Fruit fly (Drosophila melanogaster): ENCODE measurements around the gene Sfp33A3.
A peak's percentile ranks its signal among the peaks of the same experiment; 100 is the strongest.

Gene Sfp33A3

DNA sequence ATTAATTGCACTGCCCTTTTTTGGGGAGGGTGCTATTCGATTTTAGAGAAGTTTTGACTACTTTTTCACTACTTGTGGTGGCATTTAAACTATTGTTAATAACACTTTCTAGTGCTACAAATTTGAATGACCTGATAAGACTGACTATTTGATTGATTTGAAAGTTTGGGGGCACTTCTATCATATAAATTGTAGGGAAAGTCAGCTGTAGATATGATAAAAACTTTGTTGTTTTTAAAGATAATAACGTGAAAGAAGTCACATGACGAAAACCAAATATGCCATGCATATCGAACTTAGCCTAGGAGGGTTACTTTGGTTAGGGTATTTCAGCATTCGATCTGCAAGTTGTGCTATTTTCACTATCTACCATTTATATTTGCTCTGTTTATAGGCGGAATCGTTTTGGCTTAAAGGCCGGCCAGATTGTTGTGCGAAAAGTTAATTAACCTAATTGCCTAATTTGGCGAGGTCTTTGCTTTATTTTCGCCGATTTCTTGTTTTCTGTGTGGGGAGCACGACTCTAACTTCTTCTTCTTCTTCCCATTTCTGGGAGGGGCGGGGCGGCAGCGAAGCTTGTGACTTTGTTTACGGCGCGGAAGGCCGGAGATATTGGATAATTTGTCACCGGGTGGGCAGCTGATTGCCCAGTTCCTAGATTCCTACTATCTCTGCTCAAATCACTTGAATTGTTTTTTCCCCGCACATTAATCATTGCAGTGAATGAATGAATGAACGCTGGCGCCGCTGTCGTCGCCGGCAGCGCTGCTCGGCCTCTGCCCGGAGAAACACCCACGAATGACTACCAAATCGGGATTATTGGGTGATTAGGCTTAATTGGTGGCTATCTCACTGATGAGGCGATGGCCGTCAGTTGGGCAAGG is 26.7 kb upstream of the Sfp33A3 start:
- TF ChIP-seq h (optimal IDR thresholded peaks at IDR 0.05) (no peak), Myc (optimal IDR thresholded peaks at IDR 0.05) (no peak), Sin3A (optimal IDR thresholded peaks at IDR 0.05) (no peak), ttk (optimal IDR thresholded peaks at IDR 0.05) (no peak), psq (optimal IDR thresholded peaks at IDR 0.05) (no peak), insv (optimal IDR thresholded peaks at IDR 0.05) (no peak)

DNA sequence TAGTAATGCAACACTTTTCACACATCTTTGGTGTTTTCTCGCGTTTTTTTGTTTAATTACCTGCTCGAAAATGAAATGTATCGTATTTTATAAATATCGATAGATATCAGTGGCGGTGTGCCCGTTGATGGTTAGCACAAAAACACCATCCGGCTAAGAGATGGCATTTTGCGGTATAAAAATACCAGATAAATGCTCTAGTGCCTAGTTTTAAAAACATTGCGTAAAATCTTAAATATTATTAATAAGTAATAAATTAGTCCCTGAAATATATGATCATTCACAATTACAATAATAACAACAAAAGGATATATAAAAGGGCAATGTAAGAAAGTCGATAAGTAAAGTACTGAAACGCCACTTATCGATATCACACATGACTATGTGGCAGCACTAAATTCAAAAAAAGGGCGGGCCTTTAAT is 26.0 kb upstream of the Sfp33A3 start, which contains the start of gene CycY:
TSS of gene CycY (minus strand) at position 116 of the 423 bp plus-strand sequence.
- TF ChIP-seq Myc (optimal IDR thresholded peaks at IDR 0.05) = no peak
- no peak for TF ChIP-seq psq (optimal IDR thresholded peaks at IDR 0.05)
- TF ChIP-seq Sin3A (optimal IDR thresholded peaks at IDR 0.05) = no peak
- no peak for TF ChIP-seq h (optimal IDR thresholded peaks at IDR 0.05)
- no peak for TF ChIP-seq ttk (optimal IDR thresholded peaks at IDR 0.05)
- no peak for TF ChIP-seq insv (optimal IDR thresholded peaks at IDR 0.05)

DNA sequence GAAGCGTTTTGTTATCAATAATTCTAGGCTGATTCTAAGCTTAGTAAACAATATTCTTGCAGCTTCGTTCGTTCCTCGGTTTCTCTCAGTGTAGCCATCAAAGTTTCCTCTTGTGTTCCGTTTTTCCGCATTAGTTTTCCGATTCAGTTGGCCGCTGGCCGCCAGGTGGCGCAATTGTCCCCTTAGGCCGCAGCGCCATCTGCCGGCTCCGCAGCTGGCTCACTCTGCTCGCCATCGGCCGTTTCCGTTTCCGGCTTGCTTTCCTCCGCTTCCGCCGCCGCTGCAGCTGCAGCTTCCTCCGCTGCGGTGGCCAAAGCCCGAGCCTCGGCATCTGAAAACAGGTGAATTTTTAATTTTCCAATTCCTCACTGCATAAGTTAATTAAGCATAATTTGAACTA is 23.3 kb upstream of the Sfp33A3 start:
- TF ChIP-seq ttk (optimal IDR thresholded peaks at IDR 0.05) (no peak), h (optimal IDR thresholded peaks at IDR 0.05) (peak; percentile 47)

DNA sequence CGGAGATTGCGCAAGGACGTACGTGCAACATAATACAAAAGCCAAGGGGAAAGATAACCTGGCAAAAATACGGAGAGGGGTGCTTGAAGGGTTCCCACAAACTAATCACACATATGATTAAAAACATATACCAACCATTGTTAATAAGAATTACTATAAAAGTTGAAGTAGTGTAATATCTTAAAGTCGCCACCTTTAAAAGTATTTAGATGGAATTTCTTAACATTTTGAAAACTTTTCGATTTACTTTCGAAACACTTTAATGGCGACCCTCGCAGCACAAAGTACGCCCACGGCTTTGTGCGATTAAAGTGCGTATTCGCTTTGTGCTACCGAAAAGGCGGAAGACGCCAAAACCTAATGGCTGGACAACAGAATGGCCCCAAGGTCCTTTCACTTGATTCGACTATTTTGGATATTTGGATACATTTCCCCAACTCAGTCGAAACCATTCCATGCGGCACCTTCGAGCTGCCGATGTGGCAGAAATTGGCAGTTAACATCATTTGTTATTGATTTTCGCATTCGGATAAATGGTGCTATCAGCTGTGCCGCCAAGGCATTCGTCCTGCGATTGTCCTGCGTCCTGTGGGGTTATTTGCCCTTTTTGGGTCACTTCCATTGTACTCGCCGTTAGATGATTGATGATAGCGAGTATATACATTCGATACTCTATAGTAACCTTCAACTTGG is 16.1 kb upstream of the Sfp33A3 start:
- TF ChIP-seq ttk (optimal IDR thresholded peaks at IDR 0.05) (no peak), h (optimal IDR thresholded peaks at IDR 0.05) (no peak), Sin3A (optimal IDR thresholded peaks at IDR 0.05) (no peak), Myc (optimal IDR thresholded peaks at IDR 0.05) (no peak), psq (optimal IDR thresholded peaks at IDR 0.05) (no peak), insv (optimal IDR thresholded peaks at IDR 0.05) (no peak)

DNA sequence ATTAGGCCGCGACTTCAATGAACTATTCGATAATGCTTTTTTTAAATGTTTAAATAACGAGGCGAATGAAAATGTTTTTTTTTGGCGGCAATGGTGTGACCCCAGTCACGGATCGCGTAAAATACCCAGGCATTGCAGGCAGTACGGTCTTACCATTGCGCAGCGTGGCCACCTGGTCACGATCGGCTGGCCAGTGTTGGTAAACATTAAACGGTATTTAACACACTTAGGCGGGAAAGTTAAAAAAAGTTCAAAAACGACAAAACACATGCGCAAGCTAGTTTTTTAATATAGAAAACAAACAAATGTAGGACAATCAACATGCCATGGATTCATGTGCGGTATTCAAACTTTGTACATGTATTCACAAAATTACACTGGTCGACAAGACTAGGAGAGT is 10.4 kb upstream of the Sfp33A3 start, which contains the start of gene esc:
TSS of gene esc (minus strand) at position 129 of the 400 bp plus-strand sequence.
- TF ChIP-seq insv (optimal IDR thresholded peaks at IDR 0.05) (no peak), Sin3A (optimal IDR thresholded peaks at IDR 0.05) (no peak), h (optimal IDR thresholded peaks at IDR 0.05) (no peak), ttk (optimal IDR thresholded peaks at IDR 0.05) (no peak), psq (optimal IDR thresholded peaks at IDR 0.05) (no peak), Myc (optimal IDR thresholded peaks at IDR 0.05) (no peak)

DNA sequence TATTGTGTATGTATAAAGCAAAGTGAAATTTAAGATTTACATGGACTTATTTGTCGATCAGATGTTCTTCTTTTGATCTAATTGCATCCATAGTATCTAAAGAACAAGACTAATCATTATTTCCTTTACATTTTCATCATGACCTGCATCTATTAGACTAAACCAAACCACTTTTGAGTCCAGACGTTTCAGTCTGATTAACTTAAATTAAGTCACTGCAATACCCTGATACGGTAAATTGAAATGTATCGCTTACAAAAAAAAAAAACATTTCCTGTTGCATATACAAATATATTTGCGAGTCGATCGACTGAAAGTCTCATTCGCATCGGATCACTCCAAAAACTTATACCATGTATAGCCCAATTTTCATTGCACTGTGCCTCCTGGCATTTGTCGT is 5.9 kb upstream of the Sfp33A3 start, which contains the start of gene CG45011:
TSS of gene CG45011 (plus strand) at position 301 of the 400 bp plus-strand sequence.
- no peak for TF ChIP-seq h (optimal IDR thresholded peaks at IDR 0.05)
- TF ChIP-seq Myc (optimal IDR thresholded peaks at IDR 0.05) = no peak
- no peak for TF ChIP-seq ttk (optimal IDR thresholded peaks at IDR 0.05)
- no peak for TF ChIP-seq psq (optimal IDR thresholded peaks at IDR 0.05)
- TF ChIP-seq Sin3A (optimal IDR thresholded peaks at IDR 0.05) = no peak
- TF ChIP-seq insv (optimal IDR thresholded peaks at IDR 0.05) = no peak

DNA sequence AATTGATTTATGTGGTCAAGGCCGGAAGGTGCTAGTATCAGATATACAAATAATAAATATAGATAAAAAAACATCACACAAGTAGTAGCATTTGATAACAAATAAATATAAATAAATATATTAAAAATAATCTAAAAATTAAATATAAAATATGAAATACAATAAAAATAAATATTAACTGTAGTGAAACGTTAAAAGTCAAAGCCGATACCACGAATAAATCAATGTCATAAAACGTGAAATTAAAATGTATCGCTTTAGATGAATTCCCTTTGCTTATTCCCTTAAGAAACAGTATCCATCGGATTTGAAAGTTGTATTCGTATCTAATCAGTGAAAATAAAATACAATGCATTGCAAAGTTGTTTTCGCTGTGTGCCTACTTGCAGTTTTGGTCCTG is 5.4 kb upstream of the Sfp33A3 start, which contains the start of gene CG45012:
TSS of gene CG45012 (plus strand) at position 301 of the 400 bp plus-strand sequence.
- no peak for TF ChIP-seq insv (optimal IDR thresholded peaks at IDR 0.05)
- no peak for TF ChIP-seq Sin3A (optimal IDR thresholded peaks at IDR 0.05)
- no peak for TF ChIP-seq psq (optimal IDR thresholded peaks at IDR 0.05)
- no peak for TF ChIP-seq h (optimal IDR thresholded peaks at IDR 0.05)
- TF ChIP-seq ttk (optimal IDR thresholded peaks at IDR 0.05) = no peak
- TF ChIP-seq Myc (optimal IDR thresholded peaks at IDR 0.05) = no peak

DNA sequence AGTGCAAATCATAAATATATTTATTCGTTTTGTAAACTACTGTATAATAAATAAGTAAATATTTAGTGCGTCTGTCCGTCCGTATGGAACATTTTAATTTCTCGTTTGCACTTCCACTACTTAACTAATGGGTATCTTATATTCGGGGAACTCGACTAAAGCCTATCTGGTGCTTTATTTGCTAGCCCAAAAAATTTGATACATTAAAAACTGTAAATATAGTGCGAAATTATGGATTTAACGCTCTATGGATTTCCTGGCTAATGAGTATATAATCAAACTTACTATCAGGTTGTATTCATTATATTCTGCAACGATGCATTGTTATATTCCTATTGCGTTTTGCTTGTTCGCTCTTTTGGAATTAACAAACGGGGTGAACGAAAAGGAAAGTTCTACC is 2.8 kb upstream of the Sfp33A3 start, which contains the start of gene Sfp33A4:
TSS of gene Sfp33A4 (plus strand) at position 301 of the 400 bp plus-strand sequence.
- no peak for TF ChIP-seq h (optimal IDR thresholded peaks at IDR 0.05)
- no peak for TF ChIP-seq psq (optimal IDR thresholded peaks at IDR 0.05)
- no peak for TF ChIP-seq ttk (optimal IDR thresholded peaks at IDR 0.05)
- no peak for TF ChIP-seq Sin3A (optimal IDR thresholded peaks at IDR 0.05)
- no peak for TF ChIP-seq Myc (optimal IDR thresholded peaks at IDR 0.05)
- no peak for TF ChIP-seq insv (optimal IDR thresholded peaks at IDR 0.05)

DNA sequence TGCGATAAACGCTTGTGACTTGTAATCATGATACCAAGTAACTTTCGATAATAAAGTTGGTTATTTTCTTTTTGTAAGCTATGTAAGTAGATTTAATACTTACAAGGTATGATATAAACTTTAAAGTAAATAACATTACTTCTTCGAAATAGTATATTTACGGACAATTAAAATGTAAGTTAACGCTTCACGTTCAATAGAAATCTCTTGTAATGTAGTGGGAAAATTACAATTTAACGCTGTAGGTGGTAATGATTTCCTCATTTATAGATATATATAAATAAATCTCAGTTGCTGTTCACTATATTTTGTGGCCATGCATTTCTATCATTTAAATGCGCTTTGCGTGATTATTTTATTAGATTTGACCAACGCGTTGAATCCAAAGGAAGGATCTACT is 2.3 kb upstream of the Sfp33A3 start, which contains the start of gene Sfp33A2:
TSS of gene Sfp33A2 (plus strand) at position 301 of the 400 bp plus-strand sequence.
- TF ChIP-seq h (optimal IDR thresholded peaks at IDR 0.05) (no peak), ttk (optimal IDR thresholded peaks at IDR 0.05) (no peak), psq (optimal IDR thresholded peaks at IDR 0.05) (no peak), insv (optimal IDR thresholded peaks at IDR 0.05) (no peak), Sin3A (optimal IDR thresholded peaks at IDR 0.05) (no peak), Myc (optimal IDR thresholded peaks at IDR 0.05) (no peak)

DNA sequence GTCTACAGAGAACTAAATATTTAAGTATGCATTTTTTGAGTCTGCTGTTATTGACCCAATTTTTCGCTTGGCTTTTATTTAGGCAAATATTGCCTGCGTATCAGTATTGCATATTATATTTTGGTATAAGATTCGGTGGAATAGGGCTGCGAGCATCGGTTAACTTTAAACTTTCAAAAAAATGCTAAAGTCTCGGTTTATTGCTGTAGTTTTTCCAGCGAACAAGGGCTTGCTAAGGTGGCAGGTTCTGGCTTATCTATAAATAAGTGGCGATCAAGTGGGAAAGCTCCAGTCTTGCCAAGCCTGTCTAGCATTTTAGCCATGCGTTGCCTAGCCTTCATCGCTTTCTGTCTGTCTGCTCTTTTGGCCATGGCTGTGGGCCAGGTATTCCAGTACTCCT is 679 bp downstream of the Sfp33A3 start, which contains the start of gene CG31704:
TSS of gene CG31704 (plus strand) at position 301 of the 400 bp plus-strand sequence.
- TF ChIP-seq Sin3A (optimal IDR thresholded peaks at IDR 0.05) (no peak), ttk (optimal IDR thresholded peaks at IDR 0.05) (no peak), psq (optimal IDR thresholded peaks at IDR 0.05) (no peak), Myc (optimal IDR thresholded peaks at IDR 0.05) (no peak)

DNA sequence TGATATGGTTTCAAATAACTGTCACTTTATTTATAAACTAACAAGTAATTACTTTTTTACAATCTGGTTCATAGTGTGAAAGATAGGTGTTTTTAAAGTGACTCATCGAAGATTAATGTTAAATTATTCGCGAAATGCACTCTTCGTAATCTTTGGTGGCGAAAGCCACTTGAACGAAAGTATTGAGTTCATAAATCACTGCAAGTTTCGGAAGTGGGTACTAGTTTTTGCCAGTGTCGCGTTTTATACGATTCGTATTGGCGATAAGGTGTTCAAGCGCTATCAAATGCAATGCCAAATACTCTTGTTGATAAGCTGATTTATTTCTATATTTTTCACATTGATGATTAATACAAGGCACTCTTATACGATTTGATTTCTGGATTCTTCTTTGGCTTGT is 1.8 kb downstream of the Sfp33A3 start:
- TF ChIP-seq ttk (optimal IDR thresholded peaks at IDR 0.05) (no peak), Myc (optimal IDR thresholded peaks at IDR 0.05) (no peak), h (optimal IDR thresholded peaks at IDR 0.05) (no peak), psq (optimal IDR thresholded peaks at IDR 0.05) (no peak), Sin3A (optimal IDR thresholded peaks at IDR 0.05) (no peak), insv (optimal IDR thresholded peaks at IDR 0.05) (no peak)
